Worm (Caenorhabditis elegans) whole organism, L1 larva: ENCODE results near the gene F52H2.1.

Source experiments
- C04F5.9 ChIP-seq: sonication (generic microtip); optimal IDR thresholded peaks from 2 replicates; lab custom pipeline; 2016; ENCODE audit warnings: missing genetic modification characterization, missing compliant biosample characterization
- C16A3.4 ChIP-seq: fragments of 150-350 bp; optimal IDR thresholded peaks from 2 replicates; lab custom pipeline; 2014; ENCODE audit warnings: missing biosample characterization, missing genetic modification characterization
- aha-1 ChIP-seq: fragments of 150-350 bp; optimal IDR thresholded peaks from 2 replicates; lab custom pipeline; 2014; ENCODE audit warnings: missing biosample characterization, missing genetic modification characterization
- alr-1 ChIP-seq: fragments of 200-800 bp; sonication (Bioruptor generic); optimal IDR thresholded peaks from 2 replicates; lab custom pipeline; 2018; ENCODE audit warnings: borderline replicate concordance, mild to moderate bottlenecking, missing genetic modification characterization, missing compliant biosample characterization
- ama-1 ChIP-seq: fragments of 150-350 bp; optimal IDR thresholded peaks from 2 replicates; lab custom pipeline; 2014
- ceh-63 ChIP-seq: fragments of 200-800 bp; sonication (Bioruptor generic); optimal IDR thresholded peaks from 2 replicates; lab custom pipeline; 2018; ENCODE audit warnings: mild to moderate bottlenecking, missing genetic modification characterization, missing compliant biosample characterization
- ceh-82 ChIP-seq, 3 experiments: fragments of 150-350 bp in 1 of 3; sonication (generic microtip) in 2 of 3; optimal IDR thresholded peaks; 2 replicates each; lab custom pipeline; 2014 to 2017; ENCODE audit warnings: missing biosample characterization in 3 of 3, missing genetic modification characterization in 3 of 3
- ceh-88 ChIP-seq: fragments of 200-800 bp; sonication (Bioruptor generic); IDR thresholded peaks from 2 replicates; pipeline ENCODE4 v1.3.6; 2022; ENCODE audit warnings: missing genetic modification characterization, missing compliant biosample characterization
- ceh-90 ChIP-seq: sonication (generic microtip); optimal IDR thresholded peaks from 2 replicates; lab custom pipeline; 2016; ENCODE audit warnings: missing genetic modification characterization, missing compliant biosample characterization
- ces-1 ChIP-seq: fragments of 150-350 bp; optimal IDR thresholded peaks from 2 replicates; lab custom pipeline; 2014; ENCODE audit warnings: missing biosample characterization, missing genetic modification reagents, missing genetic modification characterization
- dsc-1 ChIP-seq: sonication (generic microtip); optimal IDR thresholded peaks from 2 replicates; lab custom pipeline; 2016; ENCODE audit warnings: mild to moderate bottlenecking, missing genetic modification characterization, missing compliant biosample characterization
- efl-3 ChIP-seq: fragments of 200-800 bp; sonication (Bioruptor generic); optimal IDR thresholded peaks from 2 replicates; lab custom pipeline; 2018; ENCODE audit warnings: mild to moderate bottlenecking, missing genetic modification characterization, missing compliant biosample characterization
- elt-3 ChIP-seq, 6 experiments: fragments of 150-350 bp in 1 of 6; sonication (generic microtip); optimal IDR thresholded peaks; 2 replicates each; lab custom pipeline; 2017 to 2018; ENCODE audit warnings: missing biosample characterization in 6 of 6, missing genetic modification characterization in 6 of 6, inconsistent platforms in 1 of 6
- fkh-4 ChIP-seq: sonication (generic microtip); optimal IDR thresholded peaks from 2 replicates; lab custom pipeline; 2016; ENCODE audit warnings: missing compliant biosample characterization, missing genetic modification characterization, borderline replicate concordance
- grh-1 ChIP-seq: fragments of 200-800 bp; sonication (Bioruptor generic); IDR thresholded peaks from 2 replicates; pipeline ENCODE4 v1.3.6; 2022; ENCODE audit warnings: missing genetic modification reagents, missing genetic modification characterization, missing compliant biosample characterization
- irx-1 ChIP-seq: sonication (generic microtip); optimal IDR thresholded peaks from 2 replicates; lab custom pipeline; 2016; ENCODE audit warnings: missing genetic modification characterization, missing compliant biosample characterization
- isw-1 ChIP-seq: fragments of 200-800 bp; sonication (Bioruptor generic); IDR thresholded peaks from 2 replicates; pipeline ENCODE4 v1.3.6; 2022; ENCODE audit warnings: missing genetic modification characterization, missing compliant biosample characterization
- jun-1 ChIP-seq: fragments of 150-350 bp; optimal IDR thresholded peaks from 2 replicates; lab custom pipeline; 2014; ENCODE audit warnings: missing biosample characterization, missing genetic modification reagents, missing genetic modification characterization
- lin-14 ChIP-seq: fragments of 200-800 bp; sonication (Bioruptor generic); optimal IDR thresholded peaks from 2 replicates; lab custom pipeline; 2018; ENCODE audit warnings: mild to moderate bottlenecking, missing genetic modification characterization, moderate library complexity, missing compliant biosample characterization
- lin-39 ChIP-seq: fragments of 150-350 bp; optimal IDR thresholded peaks from 2 replicates; lab custom pipeline; 2014; ENCODE audit warnings: missing biosample characterization, missing genetic modification reagents, missing genetic modification characterization
- lsy-2 ChIP-seq, 2 experiments: fragments of 150-350 bp; optimal IDR thresholded peaks; 2 replicates each; lab custom pipeline; 2014; ENCODE audit warnings: missing biosample characterization in 2 of 2, missing genetic modification characterization in 2 of 2
- mdl-1 ChIP-seq, 2 experiments: fragments of 150-350 bp; optimal IDR thresholded peaks; 2 replicates each; lab custom pipeline; 2014 to 2017; ENCODE audit warnings: missing biosample characterization in 2 of 2, missing genetic modification characterization in 2 of 2, inconsistent platforms in 1 of 2
- mep-1 ChIP-seq: fragments of 150-350 bp; optimal IDR thresholded peaks from 2 replicates; lab custom pipeline; 2014; ENCODE audit warnings: missing biosample characterization, missing genetic modification characterization
- nhr-11 ChIP-seq: fragments of 150-350 bp; optimal IDR thresholded peaks from 2 replicates; lab custom pipeline; 2014; ENCODE audit warnings: missing biosample characterization, missing genetic modification characterization
- nhr-20 ChIP-seq: sonication (generic microtip); optimal IDR thresholded peaks from 2 replicates; lab custom pipeline; 2016; ENCODE audit warnings: mild to moderate bottlenecking, missing genetic modification characterization, missing compliant biosample characterization
- nhr-28 ChIP-seq: fragments of 150-350 bp; optimal IDR thresholded peaks from 2 replicates; lab custom pipeline; 2014; ENCODE audit warnings: missing biosample characterization, missing genetic modification characterization
- nhr-47 ChIP-seq: sonication (generic microtip); optimal IDR thresholded peaks from 2 replicates; lab custom pipeline; 2016; ENCODE audit warnings: mild to moderate bottlenecking, missing genetic modification characterization, moderate library complexity, missing compliant biosample characterization
- nhr-85 ChIP-seq: sonication (generic microtip); peaks from one replicate; lab custom pipeline; 2016; ENCODE audit warnings: missing genetic modification characterization, inconsistent platforms, missing compliant biosample characterization
- pax-3 ChIP-seq: fragments of 200-800 bp; sonication (Bioruptor generic); optimal IDR thresholded peaks from 2 replicates; lab custom pipeline; 2018; ENCODE audit warnings: mild to moderate bottlenecking, missing genetic modification characterization, moderate library complexity, missing compliant biosample characterization
- rnt-1 ChIP-seq: sonication (generic microtip); optimal IDR thresholded peaks from 2 replicates; lab custom pipeline; 2016; ENCODE audit warnings: mild to moderate bottlenecking, missing genetic modification characterization, moderate library complexity, missing compliant biosample characterization
- skn-1 ChIP-seq: fragments of 150-350 bp; optimal IDR thresholded peaks from 2 replicates; lab custom pipeline; 2014; ENCODE audit warnings: missing biosample characterization, missing genetic modification characterization
- snpc-4 ChIP-seq: fragments of 150-350 bp; optimal IDR thresholded peaks from 2 replicates; lab custom pipeline; 2014; ENCODE audit warnings: missing biosample characterization, missing genetic modification characterization
- snu-23 ChIP-seq: sonication (generic microtip); optimal IDR thresholded peaks from 2 replicates; lab custom pipeline; 2016; ENCODE audit warnings: missing genetic modification characterization, missing compliant biosample characterization
- sox-4 ChIP-seq: sonication (generic microtip); optimal IDR thresholded peaks from 2 replicates; lab custom pipeline; 2016; ENCODE audit warnings: missing genetic modification characterization, missing compliant biosample characterization
- sup-37 ChIP-seq: fragments of 200-800 bp; sonication (Bioruptor generic); optimal IDR thresholded peaks from 2 replicates; lab custom pipeline; 2018; ENCODE audit warnings: mild to moderate bottlenecking, missing genetic modification characterization, missing compliant biosample characterization
- tbx-2 ChIP-seq: sonication (generic microtip); optimal IDR thresholded peaks from 2 replicates; lab custom pipeline; 2016; ENCODE audit warnings: missing genetic modification characterization, missing compliant biosample characterization
- unc-130 ChIP-seq: fragments of 150-350 bp; optimal IDR thresholded peaks from 2 replicates; lab custom pipeline; 2017; ENCODE audit warnings: missing biosample characterization, missing genetic modification characterization, inconsistent platforms
- unc-62 ChIP-seq: fragments of 150-350 bp; optimal IDR thresholded peaks from 2 replicates; lab custom pipeline; 2014; ENCODE audit warnings: missing biosample characterization, missing genetic modification reagents, missing genetic modification characterization
- unc-98 ChIP-seq: fragments of 200-800 bp; sonication (Bioruptor generic); IDR thresholded peaks from 2 replicates; pipeline ENCODE4 v1.3.6; 2022; ENCODE audit warnings: missing genetic modification characterization, missing compliant biosample characterization
- vab-15 ChIP-seq: sonication (generic microtip); optimal IDR thresholded peaks from 2 replicates; lab custom pipeline; 2017; ENCODE audit warnings: missing genotype, mild to moderate bottlenecking, missing genetic modification characterization, missing compliant biosample characterization
- zip-4 ChIP-seq: fragments of 200-800 bp; sonication (Bioruptor generic); optimal IDR thresholded peaks from 2 replicates; lab custom pipeline; 2018; ENCODE audit warnings: mild to moderate bottlenecking, missing genetic modification characterization, moderate library complexity, missing compliant biosample characterization
- ztf-4 ChIP-seq: fragments of 150-350 bp; optimal IDR thresholded peaks from 2 replicates; lab custom pipeline; 2014; ENCODE audit warnings: missing biosample characterization, missing genetic modification characterization

F52H2.1 gene

ce11 chrX:2549322-2549721 is 23.6 kb upstream of the F52H2.1 start (continued):
- TF ChIP-seq skn-1 (tag; lab: Kevin White, UChicago) = peak; percentile 94
- TF ChIP-seq tbx-2 (tag; lab: Kevin White, UChicago) = peak; percentile 57
- TF ChIP-seq efl-3 = no peak

ce11 chrX:2550665-2551064 is 22.2 kb upstream of the F52H2.1 start:
- TF ChIP-seq C16A3.4 (tag; lab: Kevin White, UChicago) = no peak
- TF ChIP-seq nhr-28 (tag; lab: Kevin White, UChicago) = no peak
- TF ChIP-seq ceh-63 (GFP tag; lab: Kevin White, UChicago) = no peak
- peak; percentile 66 for TF ChIP-seq lin-14 (GFP tag; lab: Kevin White, UChicago)
- TF ChIP-seq dsc-1 (tag; lab: Kevin White, UChicago) = peak; percentile 17
- TF ChIP-seq ceh-88 (GFP tag; lab: Robert Waterston, UW) = no peak
- no peak for TF ChIP-seq jun-1
- no peak for TF ChIP-seq sup-37 (GFP tag; lab: Kevin White, UChicago)
- no peak for TF ChIP-seq nhr-11 (tag; lab: Kevin White, UChicago)
- no peak for TF ChIP-seq pax-3
- peak; percentile 2 for TF ChIP-seq mep-1 (tag; lab: Kevin White, UChicago)
- TF ChIP-seq skn-1 (tag; lab: Kevin White, UChicago) = peak; percentile 12

ce11 chrX:2551450-2551849 is 21.4 kb upstream of the F52H2.1 start:
- TF ChIP-seq elt-3 (tag; optimal IDR thresholded peaks at IDR 0.05; lab: Kevin White, UChicago) (no peak), zip-4 (GFP tag; lab: Kevin White, UChicago) (no peak), ceh-63 (GFP tag; lab: Kevin White, UChicago) (no peak), rnt-1 (tag; lab: Kevin White, UChicago) (peak; percentile 24), efl-3 (no peak), snpc-4 (tag; lab: Kevin White, UChicago) (peak; percentile 75), nhr-85 (tag; lab: Kevin White, UChicago) (peak; percentile 58), unc-130 (tag; lab: Kevin White, UChicago) (no peak)

ce11 chrX:2552210-2552674 is 20.7 kb upstream of the F52H2.1 start, which contains the start of gene aat-3:
Gene aat-3 (plus strand): TSS chrX:2552260.
- no peak for TF ChIP-seq isw-1
- TF ChIP-seq tbx-2 (tag; lab: Kevin White, UChicago) = no peak
- no peak for TF ChIP-seq grh-1 (GFP tag; lab: Robert Waterston, UW)
- no peak for TF ChIP-seq irx-1 (tag; lab: Kevin White, UChicago)
- no peak for TF ChIP-seq sox-4
- peak; percentile 50 for TF ChIP-seq snu-23 (GFP tag; lab: Kevin White, UChicago)
- no peak for TF ChIP-seq fkh-4 (tag; lab: Kevin White, UChicago)
- TF ChIP-seq lsy-2 (tag; optimal IDR thresholded peaks at IDR 0.05; lab: Kevin White, UChicago) = peak in 1 of 2 experiments; percentile 2
- no peak for TF ChIP-seq aha-1
- no peak for TF ChIP-seq ztf-4 (tag; lab: Kevin White, UChicago)
- TF ChIP-seq unc-62 = no peak
- TF ChIP-seq unc-130 (tag; lab: Kevin White, UChicago) = no peak
- no peak for TF ChIP-seq ceh-82 (tag; optimal IDR thresholded peaks at IDR 0.05; lab: Kevin White, UChicago)
- TF ChIP-seq ces-1 = no peak
- no peak for TF ChIP-seq ama-1
- no peak for TF ChIP-seq nhr-11 (tag; lab: Kevin White, UChicago)
- peak; percentile 26 for TF ChIP-seq C16A3.4 (tag; lab: Kevin White, UChicago)
- peak; percentile 35 for TF ChIP-seq vab-15 (tag; lab: Kevin White, UChicago)
- peak; percentile 7 for TF ChIP-seq nhr-47 (tag; lab: Kevin White, UChicago)
- TF ChIP-seq C04F5.9 = no peak
- peak; percentile 82 for TF ChIP-seq lin-14 (GFP tag; lab: Kevin White, UChicago)
- TF ChIP-seq dsc-1 (tag; lab: Kevin White, UChicago) = no peak
- TF ChIP-seq skn-1 (tag; lab: Kevin White, UChicago) = peak; percentile 56
- TF ChIP-seq mdl-1 (tag; optimal IDR thresholded peaks at IDR 0.05; lab: Kevin White, UChicago) = peak in 1 of 2 experiments; percentile 15
- TF ChIP-seq lin-39 = no peak
- TF ChIP-seq nhr-20 (tag; lab: Kevin White, UChicago) = peak; percentile 34
- TF ChIP-seq alr-1 (tag; lab: Kevin White, UChicago) = no peak
- no peak for TF ChIP-seq unc-98
- TF ChIP-seq mep-1 (tag; lab: Kevin White, UChicago) = peak; percentile 17
- TF ChIP-seq ceh-90 (tag; lab: Kevin White, UChicago) = no peak
- TF ChIP-seq, all 84 proteins: peak for 10
